Worm (Caenorhabditis elegans): Measurements from ENCODE around the gene top-2.

DNA sequence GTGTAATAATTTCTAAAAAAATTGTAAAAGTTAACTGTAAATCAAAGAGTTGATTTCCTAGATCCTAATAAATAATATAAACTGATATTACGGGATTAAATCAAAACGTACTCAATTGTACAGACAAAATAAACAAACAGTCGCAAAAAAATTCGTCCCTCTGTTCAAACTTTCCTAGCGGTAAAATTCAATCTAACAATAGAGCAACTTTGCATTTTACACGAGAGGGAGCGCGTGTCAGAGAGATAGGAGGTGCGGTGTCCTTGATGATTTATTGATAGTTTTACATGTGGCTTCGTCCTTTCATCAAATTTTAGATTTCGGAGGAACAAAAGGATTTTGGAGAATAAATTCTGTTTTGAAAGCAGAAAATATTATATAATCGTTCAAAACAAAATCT is 44.3 kb upstream of the top-2 start:
- TF ChIP-seq F55B11.4 (tag; optimal IDR thresholded peaks at IDR 0.05; ENCODE audit: borderline replicate concordance, insufficient read depth) (no peak), B0019.2 (GFP tag; conservative IDR thresholded peaks at IDR 0.05) (no peak), mel-28 (tag; optimal IDR thresholded peaks at IDR 0.05; ENCODE audit: borderline replicate concordance) (no peak), ztf-3 (GFP tag; optimal IDR thresholded peaks at IDR 0.05) (no peak), Y56A3A.18 (GFP tag; IDR thresholded peaks at IDR 0.05) (no peak), unc-62 (GFP tag; optimal IDR thresholded peaks at IDR 0.05) (no peak), T26A5.8 (tag; optimal IDR thresholded peaks at IDR 0.05) (no peak), ceh-91 (GFP tag; IDR thresholded peaks at IDR 0.05) (no peak)

All from whole organism, young adult.